Fruit fly (Drosophila melanogaster) whole organism, embryonic: Measurements from ENCODE around the gene Pax.

Source experiments
- Ada2b ChIP-seq: fragments of 200-800 bp; sonication (Bioruptor generic); IDR thresholded peaks from 2 replicates; pipeline ENCODE4 v1.3.6; 2022; ENCODE audit warnings: missing biosample characterization, missing genetic modification characterization
- Blimp-1 ChIP-seq: fragments of 200-800 bp; sonication (Bioruptor generic); optimal IDR thresholded peaks from 3 replicates; lab custom pipeline; 2018; ENCODE audit warnings: missing biosample characterization, missing genetic modification characterization, mild to moderate bottlenecking, moderate library complexity, missing genetic modification reagents
- CG10543 ChIP-seq: fragments of 200-800 bp; sonication (Bioruptor generic); optimal IDR thresholded peaks from 3 replicates; lab custom pipeline; 2017; ENCODE audit warnings: missing biosample characterization, mild to moderate bottlenecking, missing genetic modification characterization, moderate library complexity
- CG11093 ChIP-seq: fragments of 200-800 bp; sonication (Bioruptor generic); IDR thresholded peaks from 3 replicates; pipeline ENCODE4 v1.3.6; 2022; ENCODE audit warnings: missing biosample characterization, missing genetic modification characterization
- CG11247 ChIP-seq: fragments of 200-800 bp; sonication (Bioruptor generic); IDR thresholded peaks from 2 replicates; pipeline ENCODE4 v1.3.6; 2022; ENCODE audit warnings: missing biosample characterization, missing genetic modification characterization
- CG12219 ChIP-seq: fragments of 200-800 bp; sonication (Bioruptor generic); optimal IDR thresholded peaks from 3 replicates; lab custom pipeline; 2018; ENCODE audit warnings: missing biosample characterization, mild to moderate bottlenecking, missing genetic modification characterization
- CG12769 ChIP-seq: fragments of 200-800 bp; sonication (Bioruptor generic); optimal IDR thresholded peaks from 2 replicates; lab custom pipeline; 2019; ENCODE audit warnings: missing biosample characterization, mild to moderate bottlenecking, missing genetic modification characterization, moderate library complexity
- CG13123 ChIP-seq: fragments of 200-800 bp; sonication (Bioruptor generic); optimal IDR thresholded peaks from 2 replicates; lab custom pipeline; 2016; ENCODE audit warnings: missing biosample characterization, missing genetic modification characterization
- CG13287 ChIP-seq: fragments of 200-800 bp; sonication (Bioruptor generic); IDR thresholded peaks from 2 replicates; pipeline ENCODE4 v1.3.6; 2022; ENCODE audit warnings: missing biosample characterization, missing genetic modification characterization; ENCODE audit not compliant: partially characterized antibody
- CG13296 ChIP-seq: fragments of 200-800 bp; sonication (Bioruptor generic); optimal IDR thresholded peaks from 3 replicates; lab custom pipeline; 2018; ENCODE audit warnings: missing biosample characterization, mild to moderate bottlenecking, missing genetic modification characterization
- CG15696 ChIP-seq: fragments of 200-800 bp; sonication (Bioruptor generic); optimal IDR thresholded peaks from 2 replicates; lab custom pipeline; 2019; ENCODE audit warnings: missing biosample characterization, mild to moderate bottlenecking, missing genetic modification characterization, moderate library complexity
- CG17361 ChIP-seq: fragments of 200-800 bp; sonication (Bioruptor generic); IDR thresholded peaks from 3 replicates; pipeline ENCODE4 v1.3.6; 2022; ENCODE audit warnings: missing biosample characterization, missing genetic modification characterization
- CG18262 ChIP-seq: fragments of 200-800 bp; optimal IDR thresholded peaks from 3 replicates; lab custom pipeline; 2019; ENCODE audit warnings: missing biosample characterization, mild to moderate bottlenecking, missing genetic modification characterization, moderate library complexity
- CG2116 ChIP-seq: fragments of 200-800 bp; sonication (Bioruptor generic); optimal IDR thresholded peaks from 3 replicates; lab custom pipeline; 2018; ENCODE audit warnings: missing biosample characterization, mild to moderate bottlenecking, missing genetic modification characterization
- CG2678 ChIP-seq: fragments of 200-800 bp; sonication (Bioruptor generic); optimal IDR thresholded peaks from 3 replicates; lab custom pipeline; 2019; ENCODE audit warnings: missing biosample characterization, mild to moderate bottlenecking, missing genetic modification characterization, moderate library complexity
- CG2712 ChIP-seq: fragments of 200-800 bp; optimal IDR thresholded peaks from 3 replicates; lab custom pipeline; 2019; ENCODE audit warnings: missing biosample characterization, mild to moderate bottlenecking, missing genetic modification characterization, moderate library complexity
- CG33213 ChIP-seq: fragments of 200-800 bp; sonication (Bioruptor generic); optimal IDR thresholded peaks from 3 replicates; lab custom pipeline; 2016; ENCODE audit warnings: missing biosample characterization, missing genetic modification characterization
- CG7987 ChIP-seq: fragments of 200-800 bp; sonication (Bioruptor generic); optimal IDR thresholded peaks from 2 replicates; lab custom pipeline; 2018; ENCODE audit warnings: missing biosample characterization, mild to moderate bottlenecking, missing genetic modification characterization, moderate library complexity
- CoRest ChIP-seq: fragments of 200-800 bp; sonication (Bioruptor generic); optimal IDR thresholded peaks from 3 replicates; lab custom pipeline; 2018; ENCODE audit warnings: missing biosample characterization, mild to moderate bottlenecking, missing genetic modification characterization, moderate library complexity
- D ChIP-seq, 2 experiments: fragments of 200-800 bp in 1 of 2; fragments of >200 bp in 1 of 2; sonication (Bioruptor generic) in 1 of 2; optimal IDR thresholded peaks; 2 replicates in 1 of 2; 3 replicates in 1 of 2; lab custom pipeline; 2017; ENCODE audit warnings: mild to moderate bottlenecking in 1 of 2, missing biosample characterization in 1 of 2, missing genetic modification characterization in 1 of 2, missing genetic modification reagents in 1 of 2
- Deaf1 ChIP-seq: fragments of 200-800 bp; optimal IDR thresholded peaks from 3 replicates; lab custom pipeline; 2019; ENCODE audit warnings: missing biosample characterization, mild to moderate bottlenecking, missing genetic modification characterization, moderate library complexity
- Elba2 ChIP-seq: fragments of 200-800 bp; sonication (Bioruptor generic); optimal IDR thresholded peaks from 3 replicates; lab custom pipeline; 2016; ENCODE audit warnings: missing biosample characterization, missing genetic modification characterization
- Ets65A ChIP-seq: fragments of 200-800 bp; sonication (Bioruptor generic); peaks from one replicate; lab custom pipeline; 2016; ENCODE audit warnings: missing biosample characterization, missing genetic modification characterization
- H15 ChIP-seq: fragments of 200-800 bp; sonication (Bioruptor generic); IDR thresholded peaks from 3 replicates; pipeline ENCODE4 v1.3.6; 2022; ENCODE audit warnings: missing biosample characterization, missing genetic modification characterization
- Hr78 ChIP-seq, 2 experiments: fragments of 200-800 bp in 1 of 2; fragments of >200 bp in 1 of 2; sonication (Bioruptor generic) in 1 of 2; optimal IDR thresholded peaks; 2 replicates each; lab custom pipeline; 2017 to 2019; ENCODE audit warnings: missing biosample characterization in 2 of 2, missing genetic modification characterization in 2 of 2, mild to moderate bottlenecking in 1 of 2, moderate library complexity in 1 of 2
- MESR4 ChIP-seq: fragments of 200-800 bp; sonication (Bioruptor generic); optimal IDR thresholded peaks from 2 replicates; lab custom pipeline; 2018; ENCODE audit warnings: missing biosample characterization, mild to moderate bottlenecking, missing genetic modification characterization, moderate library complexity
- Max ChIP-seq: fragments of 200-800 bp; sonication (Bioruptor generic); optimal IDR thresholded peaks from 2 replicates; lab custom pipeline; 2016; ENCODE audit warnings: missing biosample characterization, mild to moderate bottlenecking, missing genetic modification characterization
- Med ChIP-seq: fragments of 200-800 bp; sonication (Bioruptor generic); peaks from one replicate; lab custom pipeline; 2016; ENCODE audit warnings: missing biosample characterization, missing genetic modification characterization, mild to moderate bottlenecking, inconsistent platforms, moderate library complexity
- Meics ChIP-seq: fragments of 200-800 bp; sonication (Bioruptor generic); optimal IDR thresholded peaks from 2 replicates; lab custom pipeline; 2017; ENCODE audit warnings: missing biosample characterization, mild to moderate bottlenecking, missing genetic modification characterization
- Poxn ChIP-seq: fragments of 200-800 bp; sonication (Bioruptor generic); IDR thresholded peaks from 2 replicates; pipeline ENCODE4 v1.3.6; 2022; ENCODE audit warnings: missing biosample characterization, missing genetic modification characterization
- Sox102F ChIP-seq: fragments of 200-800 bp; sonication (Bioruptor generic); optimal IDR thresholded peaks from 2 replicates; lab custom pipeline; 2018; ENCODE audit warnings: missing biosample characterization, mild to moderate bottlenecking, missing genetic modification characterization, moderate library complexity
- Tbp ChIP-seq: fragments of >200 bp; optimal IDR thresholded peaks from 2 replicates; lab custom pipeline; 2018; ENCODE audit warnings: missing biosample characterization, missing genetic modification characterization
- Usf ChIP-seq: fragments of 200-800 bp; sonication (Bioruptor generic); optimal IDR thresholded peaks from 2 replicates; lab custom pipeline; 2017; ENCODE audit warnings: missing genotype, missing biosample characterization, missing genetic modification characterization
- cg ChIP-seq: fragments of 200-800 bp; sonication (Bioruptor generic); optimal IDR thresholded peaks from 3 replicates; lab custom pipeline; 2019; ENCODE audit warnings: missing biosample characterization, mild to moderate bottlenecking, missing genetic modification characterization, moderate library complexity
- dmrt99B ChIP-seq: fragments of 200-800 bp; sonication (Bioruptor generic); optimal IDR thresholded peaks from 2 replicates; lab custom pipeline; 2018; ENCODE audit warnings: missing biosample characterization, mild to moderate bottlenecking, missing genetic modification characterization, moderate library complexity
- gem ChIP-seq: fragments of 200-800 bp; sonication (Bioruptor generic); optimal IDR thresholded peaks from 2 replicates; lab custom pipeline; 2019; ENCODE audit warnings: missing biosample characterization, mild to moderate bottlenecking, missing genetic modification characterization, moderate library complexity
- grau ChIP-seq: fragments of 200-800 bp; optimal IDR thresholded peaks from 3 replicates; lab custom pipeline; 2019; ENCODE audit warnings: missing biosample characterization, mild to moderate bottlenecking, missing genetic modification characterization, moderate library complexity
- her ChIP-seq: fragments of 200-800 bp; sonication (Bioruptor generic); optimal IDR thresholded peaks from 2 replicates; lab custom pipeline; 2016; ENCODE audit warnings: missing biosample characterization, missing genetic modification characterization
- hth ChIP-seq: fragments of >200 bp; optimal IDR thresholded peaks from 2 replicates; lab custom pipeline; 2017; ENCODE audit warnings: inconsistent platforms
- kni ChIP-seq: fragments of 200-800 bp; sonication (Bioruptor generic); optimal IDR thresholded peaks from 3 replicates; lab custom pipeline; 2017; ENCODE audit warnings: mild to moderate bottlenecking, missing biosample characterization, missing genetic modification reagents, missing genetic modification characterization
- phol ChIP-seq: fragments of 200-800 bp; sonication (Bioruptor generic); optimal IDR thresholded peaks from 3 replicates; lab custom pipeline; 2018; ENCODE audit warnings: missing biosample characterization, mild to moderate bottlenecking, missing genetic modification characterization, moderate library complexity
- pros ChIP-seq: fragments of 200-800 bp; sonication (Bioruptor generic); optimal IDR thresholded peaks from 3 replicates; lab custom pipeline; 2019; ENCODE audit warnings: missing biosample characterization, mild to moderate bottlenecking, missing genetic modification characterization, moderate library complexity
- sens ChIP-seq: fragments of 200-800 bp; sonication (Bioruptor generic); peaks from one replicate; lab custom pipeline; 2016; ENCODE audit warnings: missing biosample characterization, missing genetic modification characterization
- sens-2 ChIP-seq: fragments of 200-800 bp; sonication (Bioruptor generic); IDR thresholded peaks from 2 replicates; pipeline ENCODE4 v1.3.6; 2022; ENCODE audit warnings: missing biosample characterization, missing genetic modification characterization
- tup ChIP-seq: fragments of 200-800 bp; sonication (Bioruptor generic); optimal IDR thresholded peaks from 2 replicates; lab custom pipeline; 2016; ENCODE audit warnings: missing biosample characterization, mild to moderate bottlenecking, missing genetic modification characterization, moderate library complexity
- twi ChIP-seq: fragments of 200-800 bp; optimal IDR thresholded peaks from 2 replicates; lab custom pipeline; 2019; ENCODE audit warnings: missing biosample characterization, mild to moderate bottlenecking, missing genetic modification characterization, moderate library complexity
- wdn ChIP-seq: fragments of 200-800 bp; sonication (Bioruptor generic); IDR thresholded peaks from 2 replicates; pipeline ENCODE4 v1.3.6; 2022; ENCODE audit warnings: missing biosample characterization, missing genetic modification characterization
- zfh2 ChIP-seq: fragments of 200-800 bp; sonication (Bioruptor generic); optimal IDR thresholded peaks from 2 replicates; lab custom pipeline; 2016; ENCODE audit warnings: missing biosample characterization, missing genetic modification characterization

The Pax gene

dm6 chr2L:19414233-19414749, 12.1 kb downstream of the Pax start (continued):
- TF ChIP-seq D (optimal IDR thresholded peaks at IDR 0.05; lab: Kevin White, UChicago) (no peak), D (GFP tag; optimal IDR thresholded peaks at IDR 0.05; lab: Kevin White, UChicago) (no peak), H15 (GFP tag; lab: Robert Waterston, UW) (no peak), CG7987 (no peak), hth (no peak), Deaf1 (tag; lab: Kevin White, UChicago) (peak; percentile 9), CoRest (tag; lab: Kevin White, UChicago) (no peak), CG13296 (GFP tag; lab: Kevin White, UChicago) (peak; percentile 8), cg (GFP tag; lab: Kevin White, UChicago) (peak; percentile 34), MESR4 (no peak), Usf (GFP tag; lab: Kevin White, UChicago) (no peak), Meics (no peak), Ada2b (GFP tag; lab: Robert Waterston, UW) (no peak), Tbp (GFP tag; lab: Kevin White, UChicago) (no peak), CG13287 (GFP tag; lab: Robert Waterston, UW) (peak; percentile 20; the same call in 1 of the 2 replicates), CG10543 (GFP tag; lab: Kevin White, UChicago) (peak; percentile 4)

- peak; percentile 0 for TF ChIP-seq Med (GFP tag; lab: Kevin White, UChicago)
- TF ChIP-seq dmrt99B (tag; lab: Kevin White, UChicago), result peak; percentile 18
- TF ChIP-seq pros, result no peak
- no peak for TF ChIP-seq CG15696 (tag; lab: Kevin White, UChicago)
- peak; percentile 45 for TF ChIP-seq CG12769 (tag; lab: Kevin White, UChicago)
- no peak for TF ChIP-seq wdn (GFP tag; lab: Robert Waterston, UW)
- no peak for TF ChIP-seq zfh2 (GFP tag; lab: Kevin White, UChicago)
- TF ChIP-seq CG12219 (GFP tag; lab: Kevin White, UChicago), result no peak
- no peak for TF ChIP-seq CG33213 (GFP tag; lab: Kevin White, UChicago)
- no peak for TF ChIP-seq kni (GFP tag; lab: Kevin White, UChicago)
- TF ChIP-seq grau, result peak; percentile 77
- TF ChIP-seq CG18262, result peak; percentile 14
- TF ChIP-seq sens-2 (GFP tag; lab: Robert Waterston, UW), result no peak
- TF ChIP-seq CG11247, result no peak
- TF ChIP-seq Hr78 (GFP tag; optimal IDR thresholded peaks at IDR 0.05; lab: Kevin White, UChicago), result peak in 1 of 2 experiments; percentile 46
- TF ChIP-seq CG13123 (GFP tag; lab: Kevin White, UChicago), result no peak
- peak; percentile 32 for TF ChIP-seq gem (tag; lab: Kevin White, UChicago)
- no peak for TF ChIP-seq Poxn (GFP tag; lab: Robert Waterston, UW)
- TF ChIP-seq CG2712 (tag; lab: Kevin White, UChicago), result peak; percentile 13
- 0 out of 3 replicates have a peak, but pooled peaks have one; percentile 24 for TF ChIP-seq CG17361 (GFP tag; lab: Robert Waterston, UW)
- peak; percentile 3 for TF ChIP-seq Blimp-1
- peak; percentile 16 for TF ChIP-seq twi (tag; lab: Kevin White, UChicago)
- peak; percentile 9 for TF ChIP-seq CG2678 (tag; lab: Kevin White, UChicago)
- no peak for TF ChIP-seq tup (GFP tag; lab: Kevin White, UChicago)
- no peak for TF ChIP-seq CG2116 (GFP tag; lab: Kevin White, UChicago)
- no peak for TF ChIP-seq Ets65A (GFP tag; lab: Kevin White, UChicago)
- no peak for TF ChIP-seq Max
- peak; percentile 14 for TF ChIP-seq phol (tag; lab: Kevin White, UChicago)
- TF ChIP-seq CG11093 (GFP tag; lab: Robert Waterston, UW), result no peak
- peak; percentile 2 for TF ChIP-seq Elba2 (GFP tag; lab: Kevin White, UChicago)
- peak; percentile 15 for TF ChIP-seq Sox102F (GFP tag; lab: Kevin White, UChicago)
- peak; percentile 56 for TF ChIP-seq sens (GFP tag; lab: Kevin White, UChicago)
- TF ChIP-seq her (GFP tag; lab: Kevin White, UChicago), result no peak
Observed at dm6 chr2L:19413118-19413893, 13.1 kb downstream of the Pax start.
